Worm (Caenorhabditis elegans) whole organism, L3 larva: ENCODE results near the gene ZK813.5.

ENCODE experiments used
- R02D3.7 ChIP-seq: fragments of 150-350 bp; optimal IDR thresholded peaks from 2 replicates; lab custom pipeline; 2014; ENCODE audit warnings: missing biosample characterization, missing genetic modification characterization
- ZK546.5 ChIP-seq: sonication (generic microtip); optimal IDR thresholded peaks from 2 replicates; lab custom pipeline; 2017; ENCODE audit warnings: missing biosample characterization, missing genetic modification characterization
- aly-2 ChIP-seq: fragments of 150-350 bp; optimal IDR thresholded peaks from 2 replicates; lab custom pipeline; 2014; ENCODE audit warnings: missing biosample characterization, missing genetic modification characterization
- ama-1 ChIP-seq: fragments of 150-350 bp; optimal IDR thresholded peaks from 2 replicates; lab custom pipeline; 2018
- ceh-28 ChIP-seq: fragments of 150-350 bp; optimal IDR thresholded peaks from 2 replicates; lab custom pipeline; 2014; ENCODE audit warnings: missing biosample characterization, missing genetic modification reagents, missing genetic modification characterization
- ceh-82 ChIP-seq: fragments of 150-350 bp; optimal IDR thresholded peaks from 2 replicates; lab custom pipeline; 2014; ENCODE audit warnings: missing biosample characterization, missing genetic modification characterization
- daf-12 ChIP-seq: fragments of 150-350 bp; optimal IDR thresholded peaks from 2 replicates; lab custom pipeline; 2014; ENCODE audit warnings: missing biosample characterization, missing genetic modification reagents, missing genetic modification characterization
- egl-27 ChIP-seq: sonication (generic microtip); optimal IDR thresholded peaks from 4 replicates; lab custom pipeline; 2017; ENCODE audit warnings: missing biosample characterization, missing genetic modification reagents, missing genetic modification characterization
- elt-1 ChIP-seq: fragments of 150-350 bp; optimal IDR thresholded peaks from 2 replicates; lab custom pipeline; 2014; ENCODE audit warnings: missing biosample characterization, missing genetic modification characterization
- elt-2 ChIP-seq: sonication (generic microtip); optimal IDR thresholded peaks from 2 replicates; lab custom pipeline; 2016; ENCODE audit warnings: missing genetic modification reagents, mild to moderate bottlenecking, missing genetic modification characterization, missing compliant biosample characterization
- elt-3 ChIP-seq, 3 experiments: fragments of 150-350 bp in 1 of 3; sonication (generic microtip) in 2 of 3; optimal IDR thresholded peaks; 2 replicates in 2 of 3; 4 replicates in 1 of 3; lab custom pipeline; 2014 to 2017; ENCODE audit warnings: missing biosample characterization in 3 of 3, missing genetic modification characterization in 3 of 3
- eor-1 ChIP-seq, 2 experiments: fragments of 150-350 bp; optimal IDR thresholded peaks; 2 replicates each; lab custom pipeline; 2014 to 2018; ENCODE audit warnings: missing biosample characterization in 2 of 2, missing genetic modification characterization in 2 of 2
- fkh-10 ChIP-seq: sonication (generic microtip); optimal IDR thresholded peaks from 2 replicates; lab custom pipeline; 2017; ENCODE audit warnings: missing biosample characterization, missing genetic modification reagents, missing genetic modification characterization
- fkh-2 ChIP-seq: fragments of 150-350 bp; optimal IDR thresholded peaks from 2 replicates; lab custom pipeline; 2014; ENCODE audit warnings: missing biosample characterization, missing genetic modification reagents, missing genetic modification characterization
- hmg-11 ChIP-seq: sonication (generic microtip); optimal IDR thresholded peaks from 2 replicates; lab custom pipeline; 2016; ENCODE audit warnings: missing genetic modification characterization, missing compliant biosample characterization
- jun-1 ChIP-seq: fragments of 150-350 bp; optimal IDR thresholded peaks from 2 replicates; lab custom pipeline; 2014; ENCODE audit warnings: missing biosample characterization, missing genetic modification reagents, missing genetic modification characterization
- lin-15B ChIP-seq: fragments of 150-350 bp; optimal IDR thresholded peaks from 2 replicates; lab custom pipeline; 2014; ENCODE audit warnings: missing biosample characterization, missing genetic modification characterization
- lsy-12 ChIP-seq: sonication (generic microtip); optimal IDR thresholded peaks from 2 replicates; lab custom pipeline; 2016; ENCODE audit warnings: mild to moderate bottlenecking, missing genetic modification characterization, missing compliant biosample characterization
- mml-1 ChIP-seq: fragments of 150-350 bp; sonication (generic microtip); optimal IDR thresholded peaks from 3 replicates; lab custom pipeline; 2014; ENCODE audit warnings: missing biosample characterization, missing genetic modification characterization
- nfya-1 ChIP-seq: sonication (generic microtip); optimal IDR thresholded peaks from 2 replicates; lab custom pipeline; 2017; ENCODE audit warnings: missing genetic modification characterization, mild to moderate bottlenecking, missing compliant biosample characterization, antibody characterized with exemption, moderate library complexity; ENCODE audit not compliant: insufficient read depth
- nhr-11 ChIP-seq: fragments of 150-350 bp; optimal IDR thresholded peaks from 2 replicates; lab custom pipeline; 2014; ENCODE audit warnings: missing biosample characterization, missing genetic modification characterization
- nhr-12 ChIP-seq: fragments of 150-350 bp; optimal IDR thresholded peaks from 2 replicates; lab custom pipeline; 2014; ENCODE audit warnings: missing biosample characterization, missing genetic modification characterization
- nhr-23 ChIP-seq: fragments of 150-350 bp; optimal IDR thresholded peaks from 2 replicates; lab custom pipeline; 2014; ENCODE audit warnings: missing biosample characterization, missing genetic modification reagents, missing genetic modification characterization
- nhr-237 ChIP-seq: fragments of 150-350 bp; optimal IDR thresholded peaks from 2 replicates; lab custom pipeline; 2014; ENCODE audit warnings: missing biosample characterization, missing genetic modification characterization
- nhr-25 ChIP-seq: sonication (generic microtip); optimal IDR thresholded peaks from 2 replicates; lab custom pipeline; 2017; ENCODE audit warnings: missing biosample characterization, missing genetic modification characterization
- nhr-28 ChIP-seq: fragments of 150-350 bp; optimal IDR thresholded peaks from 2 replicates; lab custom pipeline; 2014; ENCODE audit warnings: missing biosample characterization, missing genetic modification characterization
- nhr-76 ChIP-seq: fragments of 150-350 bp; sonication (generic microtip); optimal IDR thresholded peaks from 5 replicates; lab custom pipeline; 2014; ENCODE audit warnings: missing biosample characterization, missing genetic modification characterization
- sea-2 ChIP-seq: fragments of 150-350 bp; sonication (generic microtip); optimal IDR thresholded peaks from 4 replicates; lab custom pipeline; 2014; ENCODE audit warnings: missing biosample characterization, missing genetic modification reagents, missing genetic modification characterization
- skn-1 ChIP-seq: fragments of 150-350 bp; optimal IDR thresholded peaks from 2 replicates; lab custom pipeline; 2014; ENCODE audit warnings: missing biosample characterization, missing genetic modification characterization
- tbx-2 ChIP-seq: sonication (generic microtip); optimal IDR thresholded peaks from 2 replicates; lab custom pipeline; 2016; ENCODE audit warnings: mild to moderate bottlenecking, missing genetic modification characterization, missing compliant biosample characterization
- unc-62 ChIP-seq: fragments of 150-350 bp; sonication (generic microtip); optimal IDR thresholded peaks from 4 replicates; lab custom pipeline; 2014; ENCODE audit warnings: missing biosample characterization, missing genetic modification reagents, missing genetic modification characterization
- ztf-11 ChIP-seq: fragments of 150-350 bp; optimal IDR thresholded peaks from 2 replicates; lab custom pipeline; 2014; ENCODE audit warnings: missing biosample characterization, missing genetic modification characterization

The ZK813.5 gene

ce11 chrX:3430020-3430419 lies 21.0 kb downstream of the ZK813.5 start, which contains the start of gene ZK813.4:
Gene ZK813.4 (minus strand): TSS chrX:3430120.
- TF ChIP-seq daf-12 (no peak), nhr-237 (no peak), tbx-2 (tag; lab: Kevin White, UChicago) (no peak), ceh-28 (no peak), ceh-82 (tag; lab: Kevin White, UChicago) (no peak)

DNA sequence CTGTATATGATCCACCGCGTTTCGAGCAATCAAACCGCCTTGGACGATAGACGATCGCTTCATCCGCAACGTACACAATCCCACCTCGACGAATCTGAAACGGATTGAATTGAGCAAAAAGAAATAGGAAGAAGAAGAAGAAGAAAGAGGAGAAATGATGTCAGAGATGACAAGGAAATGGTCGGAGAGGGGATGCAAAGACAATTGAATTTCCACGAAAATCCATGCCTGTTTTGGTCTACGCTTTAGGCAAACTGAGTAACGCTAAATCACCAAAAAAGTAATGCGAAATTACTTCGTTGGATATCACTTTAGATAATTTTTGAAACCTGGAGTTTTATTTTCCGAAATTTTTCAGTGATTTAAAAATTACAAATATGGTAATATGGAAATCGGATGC lies 21.9 kb downstream of the ZK813.5 start:
- TF ChIP-seq nhr-28 (tag; lab: Kevin White, UChicago) (no peak), fkh-2 (tag; lab: Kevin White, UChicago) (no peak), ztf-11 (tag; lab: Kevin White, UChicago) (no peak), nhr-23 (tag; lab: Kevin White, UChicago) (no peak), elt-2 (tag; lab: Kevin White, UChicago) (no peak), egl-27 (tag; lab: Kevin White, UChicago) (no peak), lin-15B (tag; lab: Kevin White, UChicago) (no peak), fkh-10 (GFP tag; lab: Kevin White, UChicago) (peak; percentile 35), sea-2 (no peak)

ce11 chrX:3424516-3424915 lies 26.5 kb downstream of the ZK813.5 start, which contains the start of gene ZK813.6:
Gene ZK813.6 (plus strand): TSS chrX:3424816.
- no peak for TF ChIP-seq hmg-11
- TF ChIP-seq elt-3 (tag; optimal IDR thresholded peaks at IDR 0.05; lab: Kevin White, UChicago): no peak
- TF ChIP-seq ZK546.5 (tag; lab: Kevin White, UChicago): no peak
- no peak for TF ChIP-seq ama-1
- no peak for TF ChIP-seq daf-12
- TF ChIP-seq sea-2: no peak
- TF ChIP-seq jun-1 (tag; lab: Kevin White, UChicago): no peak
- no peak for TF ChIP-seq skn-1 (tag; lab: Kevin White, UChicago)
- TF ChIP-seq, all 47 proteins: peak for 0

DNA sequence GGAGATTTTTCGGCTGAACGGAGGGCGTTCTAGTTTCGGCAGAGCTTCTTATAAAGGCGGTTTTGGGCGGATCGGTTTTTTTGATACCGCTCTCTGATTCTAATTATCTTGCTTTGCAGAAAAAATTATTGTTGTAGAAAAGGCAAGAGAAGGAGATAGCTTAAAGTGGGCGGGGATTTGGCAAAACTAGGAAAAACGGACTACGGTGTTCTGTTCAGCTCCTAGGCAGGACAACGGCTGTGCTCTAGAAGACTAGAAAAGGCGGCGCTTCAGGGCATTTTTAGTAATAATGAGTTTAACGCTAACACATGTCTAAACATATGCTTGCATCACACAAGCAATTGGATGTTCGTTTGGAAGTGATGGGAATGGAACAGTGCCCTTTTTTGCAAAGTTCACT lies 31.9 kb downstream of the ZK813.5 start, which contains the start of gene C04F6.7:
Gene C04F6.7 (minus strand): TSS at position 101 of the 400 bp plus-strand sequence.
- TF ChIP-seq nhr-76 (tag; lab: Kevin White, UChicago) (no peak), aly-2 (no peak), hmg-11 (no peak), nhr-23 (tag; lab: Kevin White, UChicago) (no peak), nfya-1 (tag; lab: Kevin White, UChicago) (no peak), unc-62 (GFP tag; lab: Kevin White, UChicago) (no peak)

- no peak for TF ChIP-seq elt-1 (tag; lab: Kevin White, UChicago)
- TF ChIP-seq tbx-2 (tag; lab: Kevin White, UChicago): no peak
- no peak for TF ChIP-seq ceh-82 (tag; lab: Kevin White, UChicago)
- no peak for TF ChIP-seq R02D3.7
Observed at ce11 chrX:3416063-3416462, 35.0 kb downstream of the ZK813.5 start.

DNA sequence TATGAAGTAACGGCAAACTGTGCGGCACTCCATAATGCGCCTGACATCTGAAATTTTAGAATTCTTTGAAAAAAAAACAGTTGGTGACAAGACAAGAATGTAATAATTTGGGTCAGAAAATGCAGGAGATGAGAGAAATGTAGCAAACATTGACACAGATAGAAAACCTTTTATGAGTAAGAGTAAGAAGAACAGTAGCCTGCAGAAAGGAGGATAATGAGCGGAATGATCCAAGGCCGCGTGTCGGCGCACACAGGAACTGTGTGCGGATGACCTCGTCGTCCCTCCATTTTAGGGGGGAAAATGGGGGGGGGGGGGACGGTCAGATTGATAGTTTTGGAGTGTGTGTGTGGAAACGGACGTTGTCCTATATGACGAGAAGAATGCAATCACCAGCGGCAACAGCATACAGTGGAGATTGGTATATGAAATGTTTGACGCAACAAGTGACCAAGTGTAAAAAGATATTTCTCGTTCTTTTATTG lies 36.3 kb downstream of the ZK813.5 start, which contains the start of gene dhs-27:
Gene dhs-27 (minus strand): TSS at position 51 of the 485 bp plus-strand sequence.
- no peak for TF ChIP-seq eor-1 (tag; optimal IDR thresholded peaks at IDR 0.05; lab: Kevin White, UChicago)
- TF ChIP-seq nhr-23 (tag; lab: Kevin White, UChicago): peak; percentile 60
- no peak for TF ChIP-seq lsy-12 (tag; lab: Kevin White, UChicago)
- no peak for TF ChIP-seq lin-15B (tag; lab: Kevin White, UChicago)
- no peak for TF ChIP-seq R02D3.7
- TF ChIP-seq daf-12: no peak
- no peak for TF ChIP-seq elt-1 (tag; lab: Kevin White, UChicago)
- no peak for TF ChIP-seq mml-1 (tag; lab: Kevin White, UChicago)
- TF ChIP-seq nhr-12 (tag; lab: Kevin White, UChicago): no peak
- no peak for TF ChIP-seq fkh-2 (tag; lab: Kevin White, UChicago)
- no peak for TF ChIP-seq egl-27 (tag; lab: Kevin White, UChicago)
- peak; percentile 59 for TF ChIP-seq nhr-25
- no peak for TF ChIP-seq nhr-11 (tag; lab: Kevin White, UChicago)
- no peak for TF ChIP-seq hmg-11
- TF ChIP-seq, all 47 proteins: peak for 2
